Fruit fly (Drosophila melanogaster): Measurements from ENCODE around the gene CG32110.
A peak's percentile ranks its signal among the peaks of the same experiment; 100 is the strongest.

CG32110 gene

DNA sequence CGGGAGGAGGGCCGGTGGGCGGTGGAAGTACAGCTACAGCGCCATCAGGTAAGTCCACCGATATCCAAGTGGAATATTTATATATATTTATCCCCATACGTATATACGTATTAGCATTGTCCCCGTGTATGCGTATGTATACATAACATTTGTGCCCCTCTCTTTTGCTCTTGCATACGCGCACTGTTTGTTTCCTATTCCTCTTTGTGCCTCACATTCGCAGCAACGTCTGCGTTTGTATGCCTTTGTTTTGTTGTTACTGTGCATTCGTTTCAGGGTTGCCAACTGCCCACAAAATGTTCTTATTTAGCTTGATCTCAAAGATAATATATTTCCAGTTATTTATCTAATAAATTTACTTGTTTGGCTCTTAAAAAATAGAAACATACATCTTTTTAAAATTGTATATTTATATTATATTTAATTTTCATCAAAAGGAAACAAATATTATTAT, 2.2 kb upstream of the CG32110 start (continued):
- TF ChIP-seq tap (tag; optimal IDR thresholded peaks at IDR 0.05) = peak; percentile 69
- peak; percentile 41 for TF ChIP-seq CG10147 (GFP tag; optimal IDR thresholded peaks at IDR 0.05)
- no peak for TF ChIP-seq CG7271 (tag; optimal IDR thresholded peaks at IDR 0.05)
- peak; percentile 46 for TF ChIP-seq CG9727 (GFP tag; optimal IDR thresholded peaks at IDR 0.05)
- TF ChIP-seq CkIIα-i1 (GFP tag; IDR thresholded peaks at IDR 0.05) = no peak
- no peak for TF ChIP-seq CG2199 (GFP tag; IDR thresholded peaks at IDR 0.05)
- TF ChIP-seq twi (tag; optimal IDR thresholded peaks at IDR 0.05) = no peak
- peak; percentile 28 for TF ChIP-seq MESR4 (GFP tag; optimal IDR thresholded peaks at IDR 0.05)
- no peak for TF ChIP-seq inv (GFP tag; IDR thresholded peaks at IDR 0.05; ENCODE audit: partially characterized antibody)
- 0 out of 3 replicates have a peak, but pooled peaks have one; percentile 44 for TF ChIP-seq CG11695 (GFP tag; IDR thresholded peaks at IDR 0.05)
- TF ChIP-seq eve (GFP tag; optimal IDR thresholded peaks at IDR 0.05) = no peak
- peak; percentile 44; the same call in 1 of the 3 replicates for TF ChIP-seq dysf (GFP tag; IDR thresholded peaks at IDR 0.05)
- TF ChIP-seq lab (GFP tag; optimal IDR thresholded peaks at IDR 0.05) = no peak
- no peak for TF ChIP-seq gce (GFP tag; IDR thresholded peaks at IDR 0.05)
- TF ChIP-seq bab2 (GFP tag; optimal IDR thresholded peaks at IDR 0.05) = no peak
- peak; percentile 74 for TF ChIP-seq Fer1 (GFP tag; optimal IDR thresholded peaks at IDR 0.05)
- no peak for TF ChIP-seq hkb (optimal IDR thresholded peaks at IDR 0.05)
- TF ChIP-seq hkb (GFP tag; IDR thresholded peaks at IDR 0.05) = peak; percentile 73; the same call in 1 of the 2 replicates
- no peak for TF ChIP-seq croc (GFP tag; conservative IDR thresholded peaks at IDR 0.05)
- TF ChIP-seq kah (GFP tag; optimal IDR thresholded peaks at IDR 0.05) = no peak
- no peak for TF ChIP-seq Hey (tag; optimal IDR thresholded peaks at IDR 0.05)

DNA sequence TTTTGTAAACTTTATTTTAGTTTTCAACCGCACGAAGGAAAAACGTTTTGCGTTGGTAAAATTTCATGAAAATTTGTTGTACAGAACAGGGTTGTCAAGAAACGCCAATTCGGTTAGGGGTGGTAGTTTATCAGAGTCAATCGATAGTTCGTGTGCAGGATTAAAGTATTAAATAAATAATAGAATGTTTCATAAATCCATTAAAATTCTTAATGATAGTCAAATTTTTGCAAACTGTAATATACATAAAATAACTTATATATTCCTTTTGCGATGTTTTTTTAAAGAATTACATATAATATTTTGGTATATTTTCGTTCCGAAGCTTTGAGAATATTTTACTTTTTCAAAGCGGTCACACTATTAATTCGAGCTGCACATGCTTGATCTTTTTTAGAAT, 5.4 kb downstream of the CG32110 start, which contains the start of the genes Sf3a2 and CG42588:
TSS of gene Sf3a2 (minus strand) at position 113 of the 400 bp plus-strand sequence.
TSS of gene CG42588 (plus strand) at position 348 of the 400 bp plus-strand sequence.
- no peak for TF ChIP-seq CHES-1-like (GFP tag; optimal IDR thresholded peaks at IDR 0.05)
- TF ChIP-seq HmgZ (tag; optimal IDR thresholded peaks at IDR 0.05) = peak; percentile 78
- no peak for TF ChIP-seq CG14965 (GFP tag; optimal IDR thresholded peaks at IDR 0.05; ENCODE audit: borderline replicate concordance)
- TF ChIP-seq fd96Cb (tag; optimal IDR thresholded peaks at IDR 0.05) = peak; percentile 12
- no peak for TF ChIP-seq vfl (GFP tag; optimal IDR thresholded peaks at IDR 0.05)
- TF ChIP-seq lilli (GFP tag; optimal IDR thresholded peaks at IDR 0.05) = peak; percentile 80
- TF ChIP-seq Asciz (GFP tag; optimal IDR thresholded peaks at IDR 0.05) = no peak
- peak; percentile 75; the same call in 3 of the 4 replicates for TF ChIP-seq Gug (GFP tag; IDR thresholded peaks at IDR 0.05)
- peak; percentile 77 for TF ChIP-seq Bgb (GFP tag; IDR thresholded peaks at IDR 0.05; ENCODE audit: partially characterized antibody)
- no peak for TF ChIP-seq nau (GFP tag; optimal IDR thresholded peaks at IDR 0.05)
- peak; percentile 66 for TF ChIP-seq E2f2 (GFP tag; IDR thresholded peaks at IDR 0.05)
- no peak for TF ChIP-seq TFAM (GFP tag; optimal IDR thresholded peaks at IDR 0.05)
- TF ChIP-seq CG13894 (tag; optimal IDR thresholded peaks at IDR 0.05) = no peak
- no peak for TF ChIP-seq bcd (GFP tag; optimal IDR thresholded peaks at IDR 0.05)
- TF ChIP-seq dimm (GFP tag; IDR thresholded peaks at IDR 0.05) = no peak
- 0 out of 2 replicates have a peak, but pooled peaks have one; percentile 54 for TF ChIP-seq CG7372 (GFP tag; IDR thresholded peaks at IDR 0.05)
- peak; percentile 55; the same call in 1 of the 3 replicates for TF ChIP-seq jigr1 (GFP tag; IDR thresholded peaks at IDR 0.05)
- peak; percentile 87 for TF ChIP-seq CG32532 (GFP tag; IDR thresholded peaks at IDR 0.05)
- TF ChIP-seq pros (GFP tag; optimal IDR thresholded peaks at IDR 0.05) = no peak
- TF ChIP-seq CG13123 (GFP tag; optimal IDR thresholded peaks at IDR 0.05) = peak; percentile 25
- TF ChIP-seq CG10543 (GFP tag; optimal IDR thresholded peaks at IDR 0.05) = no peak
- no peak for TF ChIP-seq toy (GFP tag; IDR thresholded peaks at IDR 0.05)
- TF ChIP-seq CkIIα-i1 (GFP tag; IDR thresholded peaks at IDR 0.05) = no peak
- peak; percentile 58 for TF ChIP-seq psq (GFP tag; optimal IDR thresholded peaks at IDR 0.05)
- TF ChIP-seq insv (GFP tag; optimal IDR thresholded peaks at IDR 0.05) = no peak
- no peak for TF ChIP-seq HHEX (GFP tag; optimal IDR thresholded peaks at IDR 0.05)
- no peak for TF ChIP-seq CG10462 (GFP tag; optimal IDR thresholded peaks at IDR 0.05)
- TF ChIP-seq CG3847 (GFP tag; IDR thresholded peaks at IDR 0.05) = peak; percentile 83
- TF ChIP-seq jing (GFP tag; optimal IDR thresholded peaks at IDR 0.05) = no peak
- TF ChIP-seq Atf3 (GFP tag; optimal IDR thresholded peaks at IDR 0.05) = no peak
- TF ChIP-seq rib (GFP tag; IDR thresholded peaks at IDR 0.05) = 0 out of 2 replicates have a peak, but pooled peaks have one; percentile 24
- peak; percentile 48 for TF ChIP-seq tap (tag; optimal IDR thresholded peaks at IDR 0.05)

All from whole organism, embryonic.